Worm (Caenorhabditis elegans): ENCODE data around the gene Y67D2.5.
A peak's percentile ranks its signal among the peaks of the same experiment; 100 is the strongest.

Gene Y67D2.5

DNA sequence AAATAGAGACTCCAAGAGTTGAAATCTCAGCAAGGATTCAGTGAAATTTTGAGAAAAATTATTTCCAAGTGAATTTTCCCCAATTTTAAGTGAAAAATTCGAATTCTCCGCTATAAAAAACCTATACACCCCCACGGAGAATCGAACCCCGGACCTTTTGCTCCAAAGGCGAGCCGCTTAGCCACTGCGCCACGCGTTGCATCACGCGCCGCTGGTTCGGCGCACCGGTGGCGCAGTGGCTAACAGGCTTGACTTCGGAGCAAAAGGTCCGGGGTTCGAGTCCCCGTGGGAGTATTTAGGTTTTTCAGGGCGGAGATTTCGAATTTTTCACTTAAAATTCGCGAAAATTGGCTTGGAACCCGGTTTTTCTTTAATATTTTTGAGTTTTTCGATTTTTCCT, 35.6 kb upstream of the Y67D2.5 start:
- TF ChIP-seq peb-1 (tag; optimal IDR thresholded peaks at IDR 0.05) = no peak
- TF ChIP-seq mdl-1 (tag; optimal IDR thresholded peaks at IDR 0.05) = no peak
- TF ChIP-seq lin-11 (tag; optimal IDR thresholded peaks at IDR 0.05) = no peak
- no peak for TF ChIP-seq mbf-1 (tag; optimal IDR thresholded peaks at IDR 0.05)
- TF ChIP-seq nhr-12 (tag; optimal IDR thresholded peaks at IDR 0.05) = no peak
- no peak for TF ChIP-seq fos-1 (tag; optimal IDR thresholded peaks at IDR 0.05)
- no peak for TF ChIP-seq ama-1 (optimal IDR thresholded peaks at IDR 0.05)
- TF ChIP-seq snpc-4 (tag; optimal IDR thresholded peaks at IDR 0.05) = no peak
- TF ChIP-seq lin-13 (GFP tag; optimal IDR thresholded peaks at IDR 0.05) = no peak
- no peak for TF ChIP-seq nhr-23 (tag; optimal IDR thresholded peaks at IDR 0.05)
- no peak for TF ChIP-seq unc-39 (tag; optimal IDR thresholded peaks at IDR 0.05)
- no peak for TF ChIP-seq elt-3 (tag; optimal IDR thresholded peaks at IDR 0.05)

- no peak for TF ChIP-seq ama-1 (optimal IDR thresholded peaks at IDR 0.05)
- no peak for TF ChIP-seq nhr-25 (tag; optimal IDR thresholded peaks at IDR 0.05)
- no peak for TF ChIP-seq aly-2 (tag; optimal IDR thresholded peaks at IDR 0.05)
- no peak for TF ChIP-seq nhr-6 (tag; optimal IDR thresholded peaks at IDR 0.05)
- no peak for TF ChIP-seq nhr-12 (tag; optimal IDR thresholded peaks at IDR 0.05)
- TF ChIP-seq nhr-21 (tag; optimal IDR thresholded peaks at IDR 0.05) = no peak
- no peak for TF ChIP-seq nhr-77 (tag; optimal IDR thresholded peaks at IDR 0.05)
- TF ChIP-seq mab-5 (tag; optimal IDR thresholded peaks at IDR 0.05) = no peak
Measured at ce11 chrIII:1570006-1570405, 30.0 kb upstream of the Y67D2.5 start, which contains the start of gene rep-1. rep-1 (plus strand) TSS chrIII:1570306.

DNA sequence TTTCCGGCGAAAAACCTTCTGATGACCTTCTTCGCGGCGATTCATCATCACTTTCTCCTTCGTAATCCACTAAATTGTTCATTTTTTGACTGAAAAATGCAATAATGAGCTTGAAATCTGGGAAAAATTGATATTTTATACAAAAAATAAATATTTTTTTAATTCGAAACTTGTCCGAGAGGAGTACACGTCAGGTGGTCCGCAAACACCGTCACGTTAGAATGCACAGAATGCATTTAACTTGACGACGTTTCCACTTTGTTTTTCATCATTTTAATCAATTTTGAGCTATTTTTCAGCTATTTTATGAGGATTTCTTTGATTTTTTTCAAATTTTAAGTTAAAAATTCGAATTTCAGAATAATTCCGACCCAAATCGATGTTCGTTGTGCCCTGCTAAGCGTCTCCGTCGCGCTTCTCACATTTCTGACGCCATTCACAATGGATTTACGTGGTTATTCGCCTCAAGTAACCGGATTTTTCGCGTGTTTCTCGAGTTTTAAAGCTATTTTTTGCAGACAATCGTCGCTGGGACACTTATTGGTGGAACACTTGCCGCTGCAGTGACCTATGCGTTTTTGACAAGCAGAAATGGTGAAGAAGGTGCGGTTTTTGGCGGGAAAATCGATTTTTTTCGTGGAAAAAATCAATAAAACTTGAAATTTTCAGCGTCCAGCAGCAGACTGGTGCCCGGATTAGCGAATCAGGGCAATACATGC, 18.6 kb upstream of the Y67D2.5 start, which contains the start of the genes eelo-1 and Y67D2.2:
Gene eelo-1, minus strand, starts transcription at position 89 of the 719 bp plus-strand sequence.
Gene Y67D2.2, plus strand, starts transcription at position 360 of the 719 bp plus-strand sequence.
- TF ChIP-seq lin-13 (GFP tag; optimal IDR thresholded peaks at IDR 0.05) = peak; percentile 86
- TF ChIP-seq snpc-4 (tag; optimal IDR thresholded peaks at IDR 0.05) = peak; percentile 6
- peak; percentile 55 for TF ChIP-seq nhr-25 (tag; optimal IDR thresholded peaks at IDR 0.05)
- TF ChIP-seq sma-3 (GFP tag; optimal IDR thresholded peaks at IDR 0.05) = peak; percentile 36
- peak; percentile 2 for TF ChIP-seq mab-5 (tag; optimal IDR thresholded peaks at IDR 0.05)
- no peak for TF ChIP-seq ZK546.5 (tag; optimal IDR thresholded peaks at IDR 0.05)
- no peak for TF ChIP-seq R02D3.7 (tag; optimal IDR thresholded peaks at IDR 0.05)
- TF ChIP-seq sma-9 (GFP tag; optimal IDR thresholded peaks at IDR 0.05) = no peak
- TF ChIP-seq sma-9 (tag; optimal IDR thresholded peaks at IDR 0.05) = no peak
- TF ChIP-seq unc-55 (GFP tag; optimal IDR thresholded peaks at IDR 0.05) = peak; percentile 75
- peak; percentile 49 for TF ChIP-seq nhr-21 (tag; optimal IDR thresholded peaks at IDR 0.05)
- peak; percentile 70 for TF ChIP-seq crh-2 (tag; optimal IDR thresholded peaks at IDR 0.05)
- TF ChIP-seq unc-62 (GFP tag; optimal IDR thresholded peaks at IDR 0.05) = no peak
- TF ChIP-seq C34F6.9 (tag; optimal IDR thresholded peaks at IDR 0.05) = peak; percentile 64
- no peak for TF ChIP-seq elt-3 (tag; optimal IDR thresholded peaks at IDR 0.05)
- no peak for TF ChIP-seq fos-1 (tag; optimal IDR thresholded peaks at IDR 0.05)
- no peak for TF ChIP-seq egl-27 (tag; optimal IDR thresholded peaks at IDR 0.05)
- TF ChIP-seq F13H6.1 (tag; optimal IDR thresholded peaks at IDR 0.05) = peak; percentile 53
- TF ChIP-seq gmeb-1 (tag; optimal IDR thresholded peaks at IDR 0.05) = peak; percentile 79
- no peak for TF ChIP-seq nhr-129 (tag; optimal IDR thresholded peaks at IDR 0.05)
- TF ChIP-seq nhr-6 (tag; optimal IDR thresholded peaks at IDR 0.05) = peak; percentile 46
- no peak for TF ChIP-seq lin-11 (tag; optimal IDR thresholded peaks at IDR 0.05)
- TF ChIP-seq elt-1 (tag; optimal IDR thresholded peaks at IDR 0.05) = no peak
- TF ChIP-seq lsy-2 (tag; optimal IDR thresholded peaks at IDR 0.05) = peak; percentile 79 to 89
- peak; percentile 20 for TF ChIP-seq blmp-1 (tag; optimal IDR thresholded peaks at IDR 0.05; ENCODE audit: insufficient read depth)
- TF ChIP-seq aly-2 (tag; optimal IDR thresholded peaks at IDR 0.05) = no peak
- TF ChIP-seq nhr-12 (tag; optimal IDR thresholded peaks at IDR 0.05) = no peak

DNA sequence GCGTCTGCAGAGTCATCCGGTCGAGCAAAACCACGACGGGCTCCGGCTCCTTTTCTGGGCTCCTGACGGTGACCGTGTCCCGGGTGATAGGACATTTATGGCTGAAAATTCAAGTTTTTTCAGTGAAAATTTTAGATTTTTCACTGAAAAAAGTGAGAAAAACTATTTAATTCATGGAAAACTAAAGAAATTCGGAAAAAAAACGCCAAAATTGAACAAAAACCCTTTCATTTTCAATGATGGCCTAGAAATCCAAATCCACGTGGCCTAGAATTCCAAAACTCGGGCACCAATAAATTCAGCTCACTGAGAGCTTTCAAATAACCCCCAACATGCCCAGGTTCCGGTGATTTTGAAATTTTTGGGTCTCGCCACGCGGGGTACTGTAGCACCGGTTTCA, 14.3 kb upstream of the Y67D2.5 start, which contains the start of gene ddx-35:
Gene ddx-35, minus strand, starts transcription at position 101 of the 400 bp plus-strand sequence.
- no peak for TF ChIP-seq unc-55 (GFP tag; optimal IDR thresholded peaks at IDR 0.05)
- no peak for TF ChIP-seq crh-2 (tag; optimal IDR thresholded peaks at IDR 0.05)
- TF ChIP-seq nhr-77 (tag; optimal IDR thresholded peaks at IDR 0.05) = no peak
- no peak for TF ChIP-seq dmd-4 (tag; optimal IDR thresholded peaks at IDR 0.05)
- no peak for TF ChIP-seq snpc-4 (tag; optimal IDR thresholded peaks at IDR 0.05)
- TF ChIP-seq unc-62 (GFP tag; optimal IDR thresholded peaks at IDR 0.05) = no peak
- no peak for TF ChIP-seq nhr-23 (tag; optimal IDR thresholded peaks at IDR 0.05)
- TF ChIP-seq mdl-1 (tag; optimal IDR thresholded peaks at IDR 0.05) = no peak
- no peak for TF ChIP-seq F13H6.1 (tag; optimal IDR thresholded peaks at IDR 0.05)
- no peak for TF ChIP-seq skn-1 (tag; optimal IDR thresholded peaks at IDR 0.05)
- no peak for TF ChIP-seq Y55F3AM.14 (GFP tag; optimal IDR thresholded peaks at IDR 0.05)
- TF ChIP-seq C34F6.9 (tag; optimal IDR thresholded peaks at IDR 0.05) = no peak
- TF ChIP-seq nhr-129 (tag; optimal IDR thresholded peaks at IDR 0.05) = no peak
- TF ChIP-seq ZK546.5 (tag; optimal IDR thresholded peaks at IDR 0.05) = no peak

Measured in whole organism, L2 larva.